Fruit fly (Drosophila melanogaster) whole organism, pupa: Measurements from ENCODE around the gene SsRbeta.

Experiments
- CG10348 ChIP-seq: fragments of 200-800 bp; sonication (Bioruptor generic); IDR thresholded peaks from 2 replicates; pipeline ENCODE4 v1.3.6; 2022; ENCODE audit warnings: missing biosample characterization, missing genetic modification characterization
- CG12605 ChIP-seq: fragments of 200-800 bp; sonication (Bioruptor generic); IDR thresholded peaks from 2 replicates; pipeline ENCODE4 v1.3.6; 2022; ENCODE audit warnings: missing biosample characterization, missing genetic modification characterization
- CG13204 ChIP-seq: fragments of 200-800 bp; sonication (Bioruptor generic); optimal IDR thresholded peaks from 2 replicates; lab custom pipeline; 2018; ENCODE audit warnings: missing biosample characterization, mild to moderate bottlenecking, missing genetic modification characterization, moderate library complexity
- CG14655 ChIP-seq: fragments of 200-800 bp; sonication (Bioruptor generic); optimal IDR thresholded peaks from 3 replicates; lab custom pipeline; 2017; ENCODE audit warnings: mild to moderate bottlenecking, missing biosample characterization, missing genetic modification reagents, missing genetic modification characterization
- CG15710 ChIP-seq: fragments of 200-800 bp; sonication (Bioruptor generic); optimal IDR thresholded peaks from 2 replicates; lab custom pipeline; 2018; ENCODE audit warnings: missing biosample characterization, mild to moderate bottlenecking, missing genetic modification characterization, moderate library complexity
- CG17806 ChIP-seq: fragments of 200-800 bp; sonication (Bioruptor generic); optimal IDR thresholded peaks from 2 replicates; lab custom pipeline; 2018; ENCODE audit warnings: missing biosample characterization, mild to moderate bottlenecking, missing genetic modification characterization, moderate library complexity
- CG32121 ChIP-seq: fragments of 200-800 bp; sonication (Bioruptor generic); IDR thresholded peaks from 2 replicates; pipeline ENCODE4 v1.3.6; 2022; ENCODE audit warnings: missing biosample characterization, missing genetic modification characterization
- CG34367 ChIP-seq: fragments of 200-800 bp; sonication (Bioruptor generic); optimal IDR thresholded peaks from 2 replicates; lab custom pipeline; 2018; ENCODE audit warnings: missing biosample characterization, mild to moderate bottlenecking, missing genetic modification characterization
- CG4496 ChIP-seq: fragments of 200-800 bp; sonication (Bioruptor generic); IDR thresholded peaks from 3 replicates; pipeline ENCODE4 v1.3.6; 2022; ENCODE audit warnings: missing biosample characterization, missing genetic modification characterization
- CG8159 ChIP-seq: fragments of 200-800 bp; sonication (Bioruptor generic); optimal IDR thresholded peaks from 3 replicates; lab custom pipeline; 2018; ENCODE audit warnings: missing biosample characterization, mild to moderate bottlenecking, missing genetic modification characterization, moderate library complexity
- CG8301 ChIP-seq: fragments of 200-800 bp; sonication (Bioruptor generic); optimal IDR thresholded peaks from 2 replicates; lab custom pipeline; 2018; ENCODE audit warnings: missing biosample characterization, mild to moderate bottlenecking, missing genetic modification characterization
- CG9948 ChIP-seq: fragments of 200-800 bp; sonication (Bioruptor generic); optimal IDR thresholded peaks from 2 replicates; lab custom pipeline; 2018; ENCODE audit warnings: missing biosample characterization, mild to moderate bottlenecking, missing genetic modification characterization, moderate library complexity
- D1 ChIP-seq: fragments of 200-800 bp; sonication (Bioruptor generic); optimal IDR thresholded peaks from 2 replicates; lab custom pipeline; 2018; ENCODE audit warnings: missing biosample characterization, mild to moderate bottlenecking, missing genetic modification characterization, moderate library complexity
- EcR ChIP-seq: fragments of 200-800 bp; sonication (Bioruptor generic); optimal IDR thresholded peaks from 3 replicates; lab custom pipeline; 2019; ENCODE audit warnings: missing biosample characterization, missing genetic modification characterization, mild to moderate bottlenecking, moderate library complexity, missing genetic modification reagents
- Ets98B ChIP-seq: fragments of 200-800 bp; sonication (Bioruptor generic); IDR thresholded peaks from 2 replicates; pipeline ENCODE4 v1.3.6; 2022; ENCODE audit warnings: missing biosample characterization, missing genetic modification characterization
- Pif1A ChIP-seq: fragments of 200-800 bp; sonication (Bioruptor generic); optimal IDR thresholded peaks from 3 replicates; lab custom pipeline; 2016; ENCODE audit warnings: missing biosample characterization, missing genetic modification characterization
- Pif1B ChIP-seq: fragments of 200-800 bp; sonication (Bioruptor generic); optimal IDR thresholded peaks from 3 replicates; lab custom pipeline; 2016; ENCODE audit warnings: missing biosample characterization, missing genetic modification characterization
- Snoo ChIP-seq: fragments of 200-800 bp; sonication (Bioruptor generic); optimal IDR thresholded peaks from 3 replicates; lab custom pipeline; 2017; ENCODE audit warnings: missing biosample characterization, mild to moderate bottlenecking, missing genetic modification characterization, inconsistent platforms
- fd96Ca ChIP-seq: fragments of 200-800 bp; sonication (Bioruptor generic); IDR thresholded peaks from 3 replicates; pipeline ENCODE4 v1.3.6; 2022; ENCODE audit warnings: missing biosample characterization, missing genetic modification characterization
- gl ChIP-seq: fragments of 200-800 bp; sonication (Bioruptor generic); optimal IDR thresholded peaks from 2 replicates; lab custom pipeline; 2018; ENCODE audit warnings: missing biosample characterization, mild to moderate bottlenecking, missing genetic modification characterization
- rn ChIP-seq: fragments of 200-800 bp; sonication (Bioruptor generic); IDR thresholded peaks from 2 replicates; pipeline ENCODE4 v1.3.6; 2022; ENCODE audit warnings: missing biosample characterization, missing genetic modification characterization

Gene SsRbeta

dm6 chr3L:16173818-16174601 lies 44.6 kb downstream of the SsRbeta start:
- TF ChIP-seq CG9948 = peak; percentile 2
- no peak for TF ChIP-seq rn (GFP tag; lab: Robert Waterston, UW)
- peak; percentile 77 for TF ChIP-seq EcR (GFP tag; lab: Kevin White, UChicago)
- TF ChIP-seq CG8301 (tag; lab: Kevin White, UChicago) = no peak
- peak; percentile 24 for TF ChIP-seq Pif1B
- no peak for TF ChIP-seq Ets98B (GFP tag; lab: Robert Waterston, UW)
- TF ChIP-seq CG12605 (GFP tag; lab: Robert Waterston, UW) = no peak
- peak; percentile 97 for TF ChIP-seq Snoo (tag; lab: Kevin White, UChicago)
- peak; percentile 36 for TF ChIP-seq CG15710 (tag; lab: Kevin White, UChicago)
- TF ChIP-seq CG8159 (tag; lab: Kevin White, UChicago) = peak; percentile 54
- TF ChIP-seq CG32121 (GFP tag; lab: Robert Waterston, UW) = no peak
- TF ChIP-seq CG10348 (GFP tag; lab: Robert Waterston, UW) = no peak
- peak; percentile 98 for TF ChIP-seq CG13204 (GFP tag; lab: Kevin White, UChicago)
- TF ChIP-seq gl (tag; lab: Kevin White, UChicago) = peak; percentile 34
- peak; percentile 49 for TF ChIP-seq D1 (tag; lab: Kevin White, UChicago)
- TF ChIP-seq CG14655 (GFP tag; lab: Kevin White, UChicago) = peak; percentile 14
- peak; percentile 1 for TF ChIP-seq Pif1A
- TF ChIP-seq fd96Ca (GFP tag; lab: Robert Waterston, UW) = 0 out of 3 replicates have a peak, but pooled peaks have one; percentile 29
- TF ChIP-seq CG34367 = no peak
- peak; percentile 42; the same call in 1 of the 3 replicates for TF ChIP-seq CG4496 (GFP tag; lab: Robert Waterston, UW)
- peak; percentile 30 for TF ChIP-seq CG17806 (tag; lab: Kevin White, UChicago)
- TF ChIP-seq, all 21 proteins: peak for 14

dm6 chr3L:16174778-16175177 lies 45.4 kb downstream of the SsRbeta start:
- TF ChIP-seq CG4496 (GFP tag; lab: Robert Waterston, UW) (no peak), gl (tag; lab: Kevin White, UChicago) (no peak), fd96Ca (GFP tag; lab: Robert Waterston, UW) (no peak), Pif1A (no peak), D1 (tag; lab: Kevin White, UChicago) (peak; percentile 27), CG10348 (GFP tag; lab: Robert Waterston, UW) (no peak), EcR (GFP tag; lab: Kevin White, UChicago) (no peak), Ets98B (GFP tag; lab: Robert Waterston, UW) (no peak), Snoo (tag; lab: Kevin White, UChicago) (no peak), CG8159 (tag; lab: Kevin White, UChicago) (peak; percentile 93), CG32121 (GFP tag; lab: Robert Waterston, UW) (no peak), CG13204 (GFP tag; lab: Kevin White, UChicago) (no peak), Pif1B (no peak), CG8301 (tag; lab: Kevin White, UChicago) (no peak), CG12605 (GFP tag; lab: Robert Waterston, UW) (no peak), CG17806 (tag; lab: Kevin White, UChicago) (peak; percentile 89), CG9948 (peak; percentile 91), rn (GFP tag; lab: Robert Waterston, UW) (no peak), CG14655 (GFP tag; lab: Kevin White, UChicago) (peak; percentile 60), CG15710 (tag; lab: Kevin White, UChicago) (peak; percentile 90), CG34367 (peak; percentile 76)

- TF ChIP-seq CG12605 (GFP tag; lab: Robert Waterston, UW) (peak; percentile 46), Snoo (tag; lab: Kevin White, UChicago) (peak; percentile 62), Ets98B (GFP tag; lab: Robert Waterston, UW) (no peak), CG34367 (peak; percentile 79), CG8301 (tag; lab: Kevin White, UChicago) (peak; percentile 49), gl (tag; lab: Kevin White, UChicago) (peak; percentile 55), Pif1A (peak; percentile 86), CG9948 (peak; percentile 84), CG17806 (tag; lab: Kevin White, UChicago) (peak; percentile 90), rn (GFP tag; lab: Robert Waterston, UW) (no peak), CG13204 (GFP tag; lab: Kevin White, UChicago) (peak; percentile 56), CG4496 (GFP tag; lab: Robert Waterston, UW) (0 out of 3 replicates have a peak, but pooled peaks have one; percentile 48), CG10348 (GFP tag; lab: Robert Waterston, UW) (no peak), EcR (GFP tag; lab: Kevin White, UChicago) (no peak), D1 (tag; lab: Kevin White, UChicago) (peak; percentile 45), CG15710 (tag; lab: Kevin White, UChicago) (peak; percentile 84), CG14655 (GFP tag; lab: Kevin White, UChicago) (peak; percentile 62), fd96Ca (GFP tag; lab: Robert Waterston, UW) (no peak), CG8159 (tag; lab: Kevin White, UChicago) (peak; percentile 92), Pif1B (peak; percentile 77), CG32121 (GFP tag; lab: Robert Waterston, UW) (0 out of 2 replicates have a peak, but pooled peaks have one; percentile 41)
Observed at dm6 chr3L:16175628-16176263, 46.3 kb downstream of the SsRbeta start.

- TF ChIP-seq CG10348 (GFP tag; lab: Robert Waterston, UW) (no peak), CG8159 (tag; lab: Kevin White, UChicago) (peak; percentile 89), CG32121 (GFP tag; lab: Robert Waterston, UW) (no peak), EcR (GFP tag; lab: Kevin White, UChicago) (no peak), CG15710 (tag; lab: Kevin White, UChicago) (peak; percentile 82), CG4496 (GFP tag; lab: Robert Waterston, UW) (no peak), rn (GFP tag; lab: Robert Waterston, UW) (no peak), fd96Ca (GFP tag; lab: Robert Waterston, UW) (no peak), CG13204 (GFP tag; lab: Kevin White, UChicago) (no peak), CG14655 (GFP tag; lab: Kevin White, UChicago) (peak; percentile 46), CG9948 (peak; percentile 82), CG8301 (tag; lab: Kevin White, UChicago) (no peak), D1 (tag; lab: Kevin White, UChicago) (peak; percentile 70), Pif1A (peak; percentile 44), CG34367 (peak; percentile 74), Pif1B (peak; percentile 25), gl (tag; lab: Kevin White, UChicago) (no peak), CG12605 (GFP tag; lab: Robert Waterston, UW) (no peak), Snoo (tag; lab: Kevin White, UChicago) (no peak), Ets98B (GFP tag; lab: Robert Waterston, UW) (no peak), CG17806 (tag; lab: Kevin White, UChicago) (peak; percentile 75)
- TF ChIP-seq, all 21 proteins: peak for 9
Observed at dm6 chr3L:16176492-16176891, 47.1 kb downstream of the SsRbeta start.
